In the genomic region with DNA sequence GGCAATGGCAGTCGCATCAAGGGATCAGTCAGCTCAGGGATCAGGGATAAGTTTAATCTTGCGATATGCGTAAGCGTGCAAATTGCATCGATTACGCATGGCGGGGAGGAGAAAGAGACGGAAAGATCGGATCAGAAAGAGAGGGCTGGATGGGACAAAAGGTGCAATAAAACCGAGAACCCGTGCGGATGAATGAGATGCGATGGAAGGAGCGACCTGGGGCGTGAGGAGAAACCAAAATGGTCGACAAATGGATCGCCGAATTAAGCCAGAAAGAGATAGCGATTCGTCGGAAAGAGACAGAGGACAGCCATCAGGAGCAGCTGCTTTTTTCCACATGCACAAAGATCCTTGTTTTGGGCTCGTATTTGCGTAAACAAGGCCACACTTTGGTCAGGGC, we compare ENCODE assay signal across 1 fruit fly cellular context.
TF ChIP-seq lines count a peak whose summit lies in the region.

No protein-coding gene starts in this region.

TF ChIP-seq in whole organism, embryonic, 481 proteins besides CTCF, POLR2A, EP300 and RAD21 (continued from another document):
- TF ChIP-seq H2.0 (GFP tag; IDR thresholded peaks at IDR 0.05; lab: Robert Waterston, UW) (no peak), CG11695 (GFP tag; IDR thresholded peaks at IDR 0.05; lab: Robert Waterston, UW) (no peak), HLHmδ (GFP tag; optimal IDR thresholded peaks at IDR 0.05; lab: Kevin White, UChicago) (no peak), CG1832 (GFP tag; optimal IDR thresholded peaks at IDR 0.05; lab: Kevin White, UChicago) (peak; percentile 38), ind (GFP tag; optimal IDR thresholded peaks at IDR 0.05; lab: Kevin White, UChicago) (no peak), D (optimal IDR thresholded peaks at IDR 0.05; lab: Kevin White, UChicago) (peak; percentile 63), D (GFP tag; optimal IDR thresholded peaks at IDR 0.05; lab: Kevin White, UChicago) (no peak), sim (GFP tag; IDR thresholded peaks at IDR 0.05; lab: Robert Waterston, UW) (no peak), fru (optimal IDR thresholded peaks at IDR 0.05; lab: Kevin White, UChicago) (no peak), sna (GFP tag; IDR thresholded peaks at IDR 0.05; lab: Robert Waterston, UW; ENCODE audit: partially characterized antibody) (no peak), CG15479 (GFP tag; optimal IDR thresholded peaks at IDR 0.05; lab: Kevin White, UChicago) (peak; percentile 47), E2f1 (GFP tag; IDR thresholded peaks at IDR 0.05; lab: Robert Waterston, UW) (no peak), kay (GFP tag; optimal IDR thresholded peaks at IDR 0.05; lab: Kevin White, UChicago) (no peak), nau (GFP tag; optimal IDR thresholded peaks at IDR 0.05; lab: Kevin White, UChicago) (no peak), Nf-YB (GFP tag; optimal IDR thresholded peaks at IDR 0.05; lab: Kevin White, UChicago) (peak; percentile 59), CG30020 (tag; optimal IDR thresholded peaks at IDR 0.05; lab: Kevin White, UChicago) (no peak), Ets65A (GFP tag; lab: Kevin White, UChicago) (peak; percentile 81)
